Worm (Caenorhabditis elegans) whole organism, L4/young adult: Measurements from ENCODE around the gene K08D8.9.
"Not testable (repeated sequence)": the region's sequence is repeated elsewhere in the genome, so short reads cannot be mapped to it uniquely, and the experiment has no call there.

ENCODE experiments used
- W03F9.2 ChIP-seq: fragments of 150-350 bp; optimal IDR thresholded peaks from 2 replicates; lab custom pipeline; 2014; ENCODE audit warnings: missing biosample characterization, missing genetic modification characterization
- dao-5 ChIP-seq: sonication (generic microtip); optimal IDR thresholded peaks from 2 replicates; lab custom pipeline; 2016; ENCODE audit warnings: missing genotype, missing genetic modification characterization, moderate library complexity, missing compliant biosample characterization
- him-1 ChIP-seq: sonication (generic microtip); optimal IDR thresholded peaks from 2 replicates; lab custom pipeline; 2016; ENCODE audit warnings: missing genotype, missing genetic modification reagents, missing genetic modification characterization, missing compliant biosample characterization

Gene K08D8.9

ce11 chrIV:12899392-12899791 lies at the start of gene K08D8.9:
TSS of gene K08D8.9 (plus strand) at chrIV:12899692.
- no peak for TF ChIP-seq dao-5 (tag; lab: Kevin White, UChicago)

- TF ChIP-seq W03F9.2 (tag; lab: Kevin White, UChicago) (no peak), him-1 (no peak), dao-5 (tag; lab: Kevin White, UChicago) (no peak)
Observed at ce11 chrIV:12854372-12855114, 44.9 kb upstream of the K08D8.9 start.

ce11 chrIV:12855248-12855647 lies 44.2 kb upstream of the K08D8.9 start, which contains the start of gene nstp-5:
TSS of gene nstp-5 (plus strand) at chrIV:12855548.
- TF ChIP-seq dao-5 (tag; lab: Kevin White, UChicago): no peak

ce11 chrIV:12859797-12860196 lies 39.7 kb upstream of the K08D8.9 start, which contains the start of gene gcy-18:
TSS of gene gcy-18 (plus strand) at chrIV:12860097.
- no peak for TF ChIP-seq W03F9.2 (tag; lab: Kevin White, UChicago)
- no peak for TF ChIP-seq him-1
- TF ChIP-seq dao-5 (tag; lab: Kevin White, UChicago): no peak

ce11 chrIV:12865884-12866283 lies 33.6 kb upstream of the K08D8.9 start, which contains the start of gene clec-186:
TSS of gene clec-186 (plus strand) at chrIV:12866109.
- no peak for TF ChIP-seq him-1

ce11 chrIV:12869383-12869782 lies 30.1 kb upstream of the K08D8.9 start:
- TF ChIP-seq him-1 (no peak), dao-5 (tag; lab: Kevin White, UChicago) (no peak), W03F9.2 (tag; lab: Kevin White, UChicago) (no peak)

- TF ChIP-seq dao-5 (tag; lab: Kevin White, UChicago): no peak
- TF ChIP-seq him-1: no peak
- TF ChIP-seq W03F9.2 (tag; lab: Kevin White, UChicago): no peak
Observed at ce11 chrIV:12869812-12870211, 29.7 kb upstream of the K08D8.9 start.

- no peak for TF ChIP-seq him-1
- TF ChIP-seq dao-5 (tag; lab: Kevin White, UChicago): no peak
- no peak for TF ChIP-seq W03F9.2 (tag; lab: Kevin White, UChicago)
Observed at ce11 chrIV:12870315-12870714, 29.2 kb upstream of the K08D8.9 start.

- TF ChIP-seq W03F9.2 (tag; lab: Kevin White, UChicago) (no peak), dao-5 (tag; lab: Kevin White, UChicago) (no peak), him-1 (no peak)
Observed at ce11 chrIV:12871445-12871947, 28.0 kb upstream of the K08D8.9 start, which contains the start of gene clec-187. TSS of gene clec-187 (minus strand) at chrIV:12871495.

ce11 chrIV:12875260-12875659 lies 24.2 kb upstream of the K08D8.9 start, which contains the start of gene ZK896.1:
TSS of gene ZK896.1 (minus strand) at chrIV:12875360.
- TF ChIP-seq dao-5 (tag; lab: Kevin White, UChicago); W03F9.2 (tag; lab: Kevin White, UChicago); him-1: not testable (repeated sequence)

ce11 chrIV:12876558-12876957 lies 22.9 kb upstream of the K08D8.9 start:
- no peak for TF ChIP-seq him-1
- no peak for TF ChIP-seq W03F9.2 (tag; lab: Kevin White, UChicago)
- TF ChIP-seq dao-5 (tag; lab: Kevin White, UChicago): no peak

ce11 chrIV:12879557-12879956 lies 19.9 kb upstream of the K08D8.9 start, which contains the start of gene ZK896.5:
TSS of gene ZK896.5 (minus strand) at chrIV:12879645.
- no peak for TF ChIP-seq dao-5 (tag; lab: Kevin White, UChicago)
- TF ChIP-seq him-1: no peak

- TF ChIP-seq dao-5 (tag; lab: Kevin White, UChicago) (no peak), W03F9.2 (tag; lab: Kevin White, UChicago) (no peak), him-1 (no peak)
Observed at ce11 chrIV:12883190-12883589, 16.3 kb upstream of the K08D8.9 start, which contains the start of gene ZK896.4. TSS of gene ZK896.4 (minus strand) at chrIV:12883290.

ce11 chrIV:12886012-12886411 lies 13.5 kb upstream of the K08D8.9 start:
- TF ChIP-seq W03F9.2 (tag; lab: Kevin White, UChicago) (no peak), him-1 (no peak), dao-5 (tag; lab: Kevin White, UChicago) (no peak)

ce11 chrIV:12890445-12890844 lies 9.0 kb upstream of the K08D8.9 start, which contains the start of gene K08D8.6:
TSS of gene K08D8.6 (minus strand) at chrIV:12890508.
- TF ChIP-seq W03F9.2 (tag; lab: Kevin White, UChicago): no peak
- no peak for TF ChIP-seq him-1
- no peak for TF ChIP-seq dao-5 (tag; lab: Kevin White, UChicago)
